Worm (Caenorhabditis elegans) whole organism, L4/young adult: ENCODE data around the gene mogs-1.

Experiments
- W03F9.2 ChIP-seq: fragments of 150-350 bp; optimal IDR thresholded peaks from 2 replicates; lab custom pipeline; 2014; ENCODE audit warnings: missing biosample characterization, missing genetic modification characterization
- him-1 ChIP-seq: sonication (generic microtip); optimal IDR thresholded peaks from 2 replicates; lab custom pipeline; 2016; ENCODE audit warnings: missing genotype, missing genetic modification reagents, missing genetic modification characterization, missing compliant biosample characterization

ce11 chrIV:10985568-10986035 lies 36.1 kb downstream of the mogs-1 start, which contains the start of gene cyb-2.1:
- TF ChIP-seq W03F9.2 (tag; lab: Kevin White, UChicago) (no peak), him-1 (tag; lab: Kevin White, UChicago) (no peak)
